Worm (Caenorhabditis elegans): ENCODE data around the gene C27F2.7.

C27F2.7 gene

ce11 chrIII:4962886-4963285, 21.4 kb downstream of the C27F2.7 start, which contains the start of gene C27F2.9 (continued):
- no peak for TF ChIP-seq pax-1 (tag; optimal IDR thresholded peaks at IDR 0.05)
- peak; percentile 31 for TF ChIP-seq madf-2 (tag; optimal IDR thresholded peaks at IDR 0.05)
- TF ChIP-seq K09A11.1 (tag; optimal IDR thresholded peaks at IDR 0.05; ENCODE audit: insufficient read depth), result no peak
- TF ChIP-seq unc-86 (tag; optimal IDR thresholded peaks at IDR 0.05), result peak; percentile 18
- TF ChIP-seq sox-2 (GFP tag; IDR thresholded peaks at IDR 0.05), result peak; percentile 48
- TF ChIP-seq hlh-8 (tag; optimal IDR thresholded peaks at IDR 0.05), result no peak
- TF ChIP-seq ceh-34 (tag; optimal IDR thresholded peaks at IDR 0.05), result peak; percentile 51

- TF ChIP-seq ceh-34 (tag; optimal IDR thresholded peaks at IDR 0.05) (no peak), sox-2 (GFP tag; IDR thresholded peaks at IDR 0.05) (no peak), ets-4 (tag; optimal IDR thresholded peaks at IDR 0.05) (no peak), ceh-18 (tag; optimal IDR thresholded peaks at IDR 0.05) (no peak), C08G9.2 (tag; optimal IDR thresholded peaks at IDR 0.05) (no peak), pha-2 (tag; optimal IDR thresholded peaks at IDR 0.05) (no peak), unc-55 (GFP tag; optimal IDR thresholded peaks at IDR 0.05) (no peak), ztf-16 (tag; optimal IDR thresholded peaks at IDR 0.05) (no peak), fkh-6 (tag; optimal IDR thresholded peaks at IDR 0.05) (no peak), Y22D7AL.16 (tag; optimal IDR thresholded peaks at IDR 0.05) (no peak), ceh-6 (GFP tag; optimal IDR thresholded peaks at IDR 0.05) (no peak), elt-2 (tag; optimal IDR thresholded peaks at IDR 0.05) (no peak)
These were observed 21.9 kb downstream of the C27F2.7 start, which contains the start of gene vps-22 for ce11 chrIII:4962393-4962792. TSS of gene vps-22 (minus strand) at chrIII:4962493.

- TF ChIP-seq hlh-6 (tag; optimal IDR thresholded peaks at IDR 0.05) (no peak), ets-4 (tag; optimal IDR thresholded peaks at IDR 0.05) (no peak), pqm-1 (tag; optimal IDR thresholded peaks at IDR 0.05) (no peak)
These were observed 23.0 kb downstream of the C27F2.7 start for ce11 chrIII:4961281-4961680.

ce11 chrIII:4960204-4960603, 24.1 kb downstream of the C27F2.7 start, which contains the start of gene C27F2.4:
TSS of gene C27F2.4 (minus strand) at chrIII:4960304.
- TF ChIP-seq lin-11 (tag; optimal IDR thresholded peaks at IDR 0.05), result no peak
- no peak for TF ChIP-seq dve-1 (tag; optimal IDR thresholded peaks at IDR 0.05)
- TF ChIP-seq F13H6.1 (tag; optimal IDR thresholded peaks at IDR 0.05), result no peak
- TF ChIP-seq ceh-48 (tag; optimal IDR thresholded peaks at IDR 0.05), result no peak
- TF ChIP-seq fkh-10 (GFP tag; optimal IDR thresholded peaks at IDR 0.05), result no peak
- no peak for TF ChIP-seq rnt-1 (tag; optimal IDR thresholded peaks at IDR 0.05)
- TF ChIP-seq mec-3 (tag; optimal IDR thresholded peaks at IDR 0.05; ENCODE audit: borderline replicate concordance), result no peak
- TF ChIP-seq ceh-31 (tag; optimal IDR thresholded peaks at IDR 0.05), result no peak
- TF ChIP-seq sdc-2 (tag; optimal IDR thresholded peaks at IDR 0.05), result no peak
- no peak for TF ChIP-seq unc-55 (GFP tag; optimal IDR thresholded peaks at IDR 0.05)
- no peak for TF ChIP-seq unc-3 (GFP tag; conservative IDR thresholded peaks at IDR 0.05)
- no peak for TF ChIP-seq unc-3 (tag; optimal IDR thresholded peaks at IDR 0.05)
- TF ChIP-seq nhr-232 (tag; optimal IDR thresholded peaks at IDR 0.05), result no peak
- no peak for TF ChIP-seq ceh-18 (tag; optimal IDR thresholded peaks at IDR 0.05)
- TF ChIP-seq pqm-1 (tag; optimal IDR thresholded peaks at IDR 0.05), result no peak
- no peak for TF ChIP-seq T23F11.4 (GFP tag; optimal IDR thresholded peaks at IDR 0.05)
- no peak for TF ChIP-seq pat-9 (tag; optimal IDR thresholded peaks at IDR 0.05)
- no peak for TF ChIP-seq hlh-8 (tag; optimal IDR thresholded peaks at IDR 0.05)

- TF ChIP-seq hlh-15 (tag; optimal IDR thresholded peaks at IDR 0.05), result no peak
- no peak for TF ChIP-seq F13H6.1 (tag; optimal IDR thresholded peaks at IDR 0.05)
- no peak for TF ChIP-seq ceh-48 (tag; optimal IDR thresholded peaks at IDR 0.05)
- no peak for TF ChIP-seq ceh-45 (GFP tag; IDR thresholded peaks at IDR 0.05)
- no peak for TF ChIP-seq nhr-11 (tag; optimal IDR thresholded peaks at IDR 0.05)
- no peak for TF ChIP-seq ttx-3 (tag; optimal IDR thresholded peaks at IDR 0.05)
- no peak for TF ChIP-seq ceh-18 (tag; optimal IDR thresholded peaks at IDR 0.05)
- no peak for TF ChIP-seq che-1 (tag; optimal IDR thresholded peaks at IDR 0.05)
These were observed 27.7 kb downstream of the C27F2.7 start, which contains the start of gene C26E6.1 for ce11 chrIII:4956566-4956965. TSS of gene C26E6.1 (plus strand) at chrIII:4956866.

Measured in whole organism, late embryonic.